Worm (Caenorhabditis elegans): Measurements from ENCODE around the gene pha-4.

DNA sequence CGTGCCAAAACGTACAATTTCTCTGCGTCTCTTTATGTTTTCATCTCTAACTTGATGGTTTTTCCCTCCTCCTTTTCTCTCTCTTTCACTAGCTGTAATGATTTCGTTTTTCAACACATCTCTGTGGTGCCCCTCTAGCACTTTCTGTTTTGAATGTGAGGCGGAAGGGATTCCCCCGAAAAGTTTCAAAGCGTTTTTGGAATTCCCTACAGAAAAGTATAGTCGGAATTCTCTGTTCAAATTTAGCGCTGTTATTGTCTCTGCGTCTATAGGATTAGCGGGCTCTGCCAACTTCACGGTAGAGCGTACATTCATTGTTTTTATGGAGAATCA is 39.9 kb upstream of the pha-4 start:
- no peak for TF ChIP-seq madf-9 (GFP tag; conservative IDR thresholded peaks at IDR 0.05)
- no peak for TF ChIP-seq ZK546.5 (tag; optimal IDR thresholded peaks at IDR 0.05)
- no peak for TF ChIP-seq attf-4 (tag; optimal IDR thresholded peaks at IDR 0.05)
- peak; percentile 30 to 72 for TF ChIP-seq lsy-2 (tag; optimal IDR thresholded peaks at IDR 0.05)
- peak; percentile 8 for TF ChIP-seq ama-1 (optimal IDR thresholded peaks at IDR 0.05)
- peak; percentile 40 to 85 for TF ChIP-seq mdl-1 (tag; optimal IDR thresholded peaks at IDR 0.05)
- no peak for TF ChIP-seq snpc-4 (tag; optimal IDR thresholded peaks at IDR 0.05)
- no peak for TF ChIP-seq aha-1 (tag)
- no peak for TF ChIP-seq jun-1 (tag; optimal IDR thresholded peaks at IDR 0.05)
- TF ChIP-seq mxl-2 (GFP tag; conservative IDR thresholded peaks at IDR 0.05) = no peak
